Fruit fly (Drosophila melanogaster): ENCODE results near the gene LManII.

LManII gene

dm6 chr2L:10503356-10503977 is 46.0 kb downstream of the LManII start (continued):
- TF ChIP-seq tap (tag; optimal IDR thresholded peaks at IDR 0.05) (no peak), CG10431 (GFP tag; optimal IDR thresholded peaks at IDR 0.05) (no peak), CG12769 (tag; optimal IDR thresholded peaks at IDR 0.05) (peak; percentile 28), so (GFP tag; IDR thresholded peaks at IDR 0.05) (0 out of 3 replicates have a peak, but pooled peaks have one; percentile 43), Atf-2 (GFP tag; optimal IDR thresholded peaks at IDR 0.05) (no peak), rib (GFP tag; IDR thresholded peaks at IDR 0.05) (0 out of 2 replicates have a peak, but pooled peaks have one; percentile 27), PHDP (tag; optimal IDR thresholded peaks at IDR 0.05) (no peak)

dm6 chr2L:10504895-10505294 is 47.4 kb downstream of the LManII start:
- no peak for TF ChIP-seq jigr1 (GFP tag; IDR thresholded peaks at IDR 0.05)
- no peak for TF ChIP-seq Scr (GFP tag; IDR thresholded peaks at IDR 0.05; ENCODE audit: partially characterized antibody)
- TF ChIP-seq Opbp (GFP tag; IDR thresholded peaks at IDR 0.05; ENCODE audit: partially characterized antibody), result no peak
- no peak for TF ChIP-seq CG10274 (GFP tag; optimal IDR thresholded peaks at IDR 0.05)
- TF ChIP-seq fd64A (GFP tag; optimal IDR thresholded peaks at IDR 0.05), result peak; percentile 55
- TF ChIP-seq Elba2 (GFP tag; optimal IDR thresholded peaks at IDR 0.05), result no peak
- TF ChIP-seq gro (GFP tag; optimal IDR thresholded peaks at IDR 0.05), result no peak
- TF ChIP-seq CG17829 (tag; optimal IDR thresholded peaks at IDR 0.05), result no peak
- TF ChIP-seq CG16815 (GFP tag; optimal IDR thresholded peaks at IDR 0.05), result no peak
- no peak for TF ChIP-seq Aef1 (GFP tag; IDR thresholded peaks at IDR 0.05)
- no peak for TF ChIP-seq CG6854 (GFP tag; optimal IDR thresholded peaks at IDR 0.05)
- TF ChIP-seq Deaf1 (tag; optimal IDR thresholded peaks at IDR 0.05), result no peak
- TF ChIP-seq CG30020 (tag; optimal IDR thresholded peaks at IDR 0.05), result no peak
- TF ChIP-seq Rfx (GFP tag; IDR thresholded peaks at IDR 0.05), result no peak; the same call in 1 of the 2 replicates
- TF ChIP-seq CG4404 (GFP tag; IDR thresholded peaks at IDR 0.05), result no peak
- no peak for TF ChIP-seq dpn (GFP tag; optimal IDR thresholded peaks at IDR 0.05)
- TF ChIP-seq nau (GFP tag; optimal IDR thresholded peaks at IDR 0.05), result no peak
- no peak for TF ChIP-seq C15 (GFP tag; IDR thresholded peaks at IDR 0.05)
- TF ChIP-seq CG15601 (tag; optimal IDR thresholded peaks at IDR 0.05), result peak; percentile 63
- no peak for TF ChIP-seq so (GFP tag; IDR thresholded peaks at IDR 0.05)
- peak; percentile 4 for TF ChIP-seq Blimp-1 (GFP tag; optimal IDR thresholded peaks at IDR 0.05)
- no peak for TF ChIP-seq CG14014 (GFP tag; IDR thresholded peaks at IDR 0.05)
- no peak for TF ChIP-seq Dip2 (GFP tag; IDR thresholded peaks at IDR 0.05)
- no peak for TF ChIP-seq zen2 (GFP tag; IDR thresholded peaks at IDR 0.05; ENCODE audit: partially characterized antibody)
- no peak for TF ChIP-seq YL-1 (GFP tag; optimal IDR thresholded peaks at IDR 0.05)
- TF ChIP-seq CG17385 (GFP tag; optimal IDR thresholded peaks at IDR 0.05), result no peak
- no peak for TF ChIP-seq chn (GFP tag; optimal IDR thresholded peaks at IDR 0.05)
- TF ChIP-seq btn (GFP tag; optimal IDR thresholded peaks at IDR 0.05), result no peak
- peak; percentile 8 for TF ChIP-seq CG17568 (GFP tag; optimal IDR thresholded peaks at IDR 0.05)
- TF ChIP-seq fru (optimal IDR thresholded peaks at IDR 0.05), result no peak
- TF ChIP-seq sug (tag; optimal IDR thresholded peaks at IDR 0.05), result no peak
- TF ChIP-seq gsb (GFP tag; IDR thresholded peaks at IDR 0.05), result no peak
- no peak for TF ChIP-seq CG3726 (GFP tag; IDR thresholded peaks at IDR 0.05)
- TF ChIP-seq CG4820 (GFP tag; optimal IDR thresholded peaks at IDR 0.05), result no peak
- TF ChIP-seq dimm (GFP tag; IDR thresholded peaks at IDR 0.05), result no peak
- TF ChIP-seq CG5953 (GFP tag; IDR thresholded peaks at IDR 0.05), result no peak
- TF ChIP-seq esg (GFP tag; conservative IDR thresholded peaks at IDR 0.05), result no peak
- no peak for TF ChIP-seq Awh (GFP tag; IDR thresholded peaks at IDR 0.05)
- TF ChIP-seq CG11456 (GFP tag; IDR thresholded peaks at IDR 0.05), result no peak
- no peak for TF ChIP-seq CG31441 (GFP tag; IDR thresholded peaks at IDR 0.05)
- no peak for TF ChIP-seq CG15011 (GFP tag; optimal IDR thresholded peaks at IDR 0.05)
- TF ChIP-seq dm (GFP tag; optimal IDR thresholded peaks at IDR 0.05), result no peak
- TF ChIP-seq CG2120 (GFP tag; optimal IDR thresholded peaks at IDR 0.05), result no peak
- no peak for TF ChIP-seq fd96Cb (tag; optimal IDR thresholded peaks at IDR 0.05)

Data from whole organism, embryonic.